Fruit fly (Drosophila melanogaster) whole organism, embryonic: ENCODE results near the gene CG4953.

ENCODE experiments used
- CG11696 ChIP-seq: fragments of 200-800 bp; sonication (Bioruptor generic); IDR thresholded peaks from 2 replicates; pipeline ENCODE4 v1.3.6; 2022; ENCODE audit warnings: missing biosample characterization, missing genetic modification characterization
- pzg ChIP-seq: fragments of 200-800 bp; sonication (Bioruptor generic); optimal IDR thresholded peaks from 3 replicates; lab custom pipeline; 2018; ENCODE audit warnings: missing biosample characterization, mild to moderate bottlenecking, missing genetic modification characterization, moderate library complexity

- TF ChIP-seq pzg (GFP tag; lab: Kevin White, UChicago) (peak; percentile 77), CG11696 (GFP tag; lab: Robert Waterston, UW) (no peak)
Observed at dm6 chr2L:10278658-10279057, 12.2 kb downstream of the CG4953 start, which contains the start of gene Utx.
